Fruit fly (Drosophila melanogaster) whole organism, embryonic: Measurements from ENCODE around the gene tok.

Source experiments
- Asciz ChIP-seq: fragments of 200-800 bp; sonication (Bioruptor generic); optimal IDR thresholded peaks from 2 replicates; lab custom pipeline; 2017; ENCODE audit warnings: missing biosample characterization, mild to moderate bottlenecking, missing genetic modification characterization, missing genetic modification reagents
- Atf-2 ChIP-seq: fragments of 200-800 bp; sonication (Bioruptor generic); optimal IDR thresholded peaks from 2 replicates; lab custom pipeline; 2016; ENCODE audit warnings: missing biosample characterization, missing genetic modification characterization
- Bdp1 ChIP-seq: fragments of 200-800 bp; sonication (Bioruptor generic); optimal IDR thresholded peaks from 3 replicates; lab custom pipeline; 2016; ENCODE audit warnings: missing biosample characterization, missing genetic modification characterization
- Blimp-1 ChIP-seq: fragments of 200-800 bp; sonication (Bioruptor generic); optimal IDR thresholded peaks from 3 replicates; lab custom pipeline; 2018; ENCODE audit warnings: missing biosample characterization, missing genetic modification characterization, mild to moderate bottlenecking, moderate library complexity, missing genetic modification reagents
- CG11093 ChIP-seq: fragments of 200-800 bp; sonication (Bioruptor generic); IDR thresholded peaks from 3 replicates; pipeline ENCODE4 v1.3.6; 2022; ENCODE audit warnings: missing biosample characterization, missing genetic modification characterization
- CG12236 ChIP-seq: fragments of 200-800 bp; sonication (Bioruptor generic); optimal IDR thresholded peaks from 2 replicates; lab custom pipeline; 2016; ENCODE audit warnings: missing biosample characterization, missing genetic modification characterization
- CG13894 ChIP-seq: fragments of 200-800 bp; sonication (Bioruptor generic); optimal IDR thresholded peaks from 3 replicates; lab custom pipeline; 2018; ENCODE audit warnings: missing biosample characterization, mild to moderate bottlenecking, missing genetic modification characterization, moderate library complexity
- CG16779 ChIP-seq: fragments of 200-800 bp; sonication (Bioruptor generic); IDR thresholded peaks from 2 replicates; pipeline ENCODE4 v1.3.6; 2022; ENCODE audit warnings: missing biosample characterization, missing genetic modification characterization
- CG1832 ChIP-seq: fragments of 200-800 bp; sonication (Bioruptor generic); optimal IDR thresholded peaks from 2 replicates; lab custom pipeline; 2017; ENCODE audit warnings: missing biosample characterization, mild to moderate bottlenecking, missing genetic modification characterization, inconsistent platforms
- CG4360 ChIP-seq: fragments of 200-800 bp; sonication (Bioruptor generic); IDR thresholded peaks from 2 replicates; pipeline ENCODE4 v1.3.6; 2022; ENCODE audit warnings: missing biosample characterization, missing genetic modification characterization
- CG4404 ChIP-seq: fragments of 200-800 bp; sonication (Bioruptor generic); IDR thresholded peaks from 2 replicates; pipeline ENCODE4 v1.3.6; 2022; ENCODE audit warnings: missing biosample characterization, missing genetic modification characterization
- CG4424 ChIP-seq: fragments of 200-800 bp; sonication (Bioruptor generic); optimal IDR thresholded peaks from 3 replicates; lab custom pipeline; 2016; ENCODE audit warnings: missing biosample characterization, missing genetic modification characterization
- CG4854 ChIP-seq: fragments of 200-800 bp; sonication (Bioruptor generic); optimal IDR thresholded peaks from 2 replicates; lab custom pipeline; 2016; ENCODE audit warnings: missing biosample characterization, missing genetic modification characterization, inconsistent platforms
- CG6854 ChIP-seq: fragments of 200-800 bp; sonication (Bioruptor generic); optimal IDR thresholded peaks from 3 replicates; lab custom pipeline; 2017; ENCODE audit warnings: missing biosample characterization, mild to moderate bottlenecking, missing genetic modification characterization
- CG7556 ChIP-seq: fragments of 200-800 bp; sonication (Bioruptor generic); optimal IDR thresholded peaks from 2 replicates; lab custom pipeline; 2017; ENCODE audit warnings: missing biosample characterization, mild to moderate bottlenecking, missing genetic modification characterization
- CG7786 ChIP-seq: fragments of 200-800 bp; sonication (Bioruptor generic); optimal IDR thresholded peaks from 2 replicates; lab custom pipeline; 2016; ENCODE audit warnings: missing biosample characterization, missing genetic modification characterization
- CG7839 ChIP-seq: fragments of 200-800 bp; sonication (Bioruptor generic); optimal IDR thresholded peaks from 3 replicates; lab custom pipeline; 2018; ENCODE audit warnings: missing biosample characterization, mild to moderate bottlenecking, missing genetic modification characterization, moderate library complexity
- CG8388 ChIP-seq: fragments of 200-800 bp; sonication (Bioruptor generic); optimal IDR thresholded peaks from 2 replicates; lab custom pipeline; 2019; ENCODE audit warnings: missing biosample characterization, mild to moderate bottlenecking, missing genetic modification characterization, moderate library complexity
- CG9215 ChIP-seq: fragments of 200-800 bp; sonication (Bioruptor generic); IDR thresholded peaks from 2 replicates; pipeline ENCODE4 v1.3.6; 2022; ENCODE audit warnings: missing biosample characterization, missing genetic modification characterization
- CG9727 ChIP-seq: fragments of 200-800 bp; sonication (Bioruptor generic); optimal IDR thresholded peaks from 3 replicates; lab custom pipeline; 2017; ENCODE audit warnings: missing biosample characterization, mild to moderate bottlenecking, missing genetic modification characterization
- CG9876 ChIP-seq: fragments of 200-800 bp; sonication (Bioruptor generic); optimal IDR thresholded peaks from 2 replicates; lab custom pipeline; 2016; ENCODE audit warnings: missing biosample characterization, missing genetic modification characterization
- CG9932 ChIP-seq: fragments of 200-800 bp; sonication (Bioruptor generic); IDR thresholded peaks from 2 replicates; pipeline ENCODE4 v1.3.6; 2022; ENCODE audit warnings: missing biosample characterization, missing genetic modification characterization
- D19A ChIP-seq: fragments of 200-800 bp; optimal IDR thresholded peaks from 3 replicates; lab custom pipeline; 2019; ENCODE audit warnings: missing biosample characterization, mild to moderate bottlenecking, missing genetic modification characterization, moderate library complexity
- Deaf1 ChIP-seq: fragments of 200-800 bp; optimal IDR thresholded peaks from 3 replicates; lab custom pipeline; 2019; ENCODE audit warnings: missing biosample characterization, mild to moderate bottlenecking, missing genetic modification characterization, moderate library complexity
- Dek ChIP-seq: fragments of 200-800 bp; sonication (Bioruptor generic); optimal IDR thresholded peaks from 3 replicates; lab custom pipeline; 2019; ENCODE audit warnings: missing biosample characterization, mild to moderate bottlenecking, missing genetic modification characterization, moderate library complexity
- Ets65A ChIP-seq: fragments of 200-800 bp; sonication (Bioruptor generic); peaks from one replicate; lab custom pipeline; 2016; ENCODE audit warnings: missing biosample characterization, missing genetic modification characterization
- Fer3 ChIP-seq: fragments of 200-800 bp; sonication (Bioruptor generic); optimal IDR thresholded peaks from 2 replicates; lab custom pipeline; 2018; ENCODE audit warnings: missing biosample characterization, mild to moderate bottlenecking, missing genetic modification characterization, moderate library complexity
- Hsf ChIP-seq: fragments of 200-800 bp; sonication (Bioruptor generic); optimal IDR thresholded peaks from 3 replicates; lab custom pipeline; 2016; ENCODE audit warnings: missing biosample characterization, missing genetic modification characterization
- Lim3 ChIP-seq: fragments of 200-800 bp; sonication (Bioruptor generic); IDR thresholded peaks from 2 replicates; pipeline ENCODE4 v1.3.6; 2022; ENCODE audit warnings: missing biosample characterization, missing genetic modification characterization
- Poxn ChIP-seq: fragments of 200-800 bp; sonication (Bioruptor generic); IDR thresholded peaks from 2 replicates; pipeline ENCODE4 v1.3.6; 2022; ENCODE audit warnings: missing biosample characterization, missing genetic modification characterization
- Side ChIP-seq: fragments of 200-800 bp; sonication (Bioruptor generic); optimal IDR thresholded peaks from 2 replicates; lab custom pipeline; 2016; ENCODE audit warnings: missing biosample characterization, missing genetic modification characterization
- Sin3A ChIP-seq: fragments of >200 bp; optimal IDR thresholded peaks from 2 replicates; lab custom pipeline; 2018
- Six4 ChIP-seq: fragments of 200-800 bp; sonication (Bioruptor generic); optimal IDR thresholded peaks from 2 replicates; lab custom pipeline; 2016; ENCODE audit warnings: missing biosample characterization, missing genetic modification characterization
- Sry-β ChIP-seq: fragments of 200-800 bp; sonication (Bioruptor generic); optimal IDR thresholded peaks from 2 replicates; lab custom pipeline; 2018; ENCODE audit warnings: missing biosample characterization, mild to moderate bottlenecking, missing genetic modification characterization, moderate library complexity
- YL-1 ChIP-seq: fragments of 200-800 bp; sonication (Bioruptor generic); optimal IDR thresholded peaks from 3 replicates; lab custom pipeline; 2017; ENCODE audit warnings: missing biosample characterization, mild to moderate bottlenecking, missing genetic modification characterization
- abd-A ChIP-seq: fragments of 200-800 bp; sonication (Bioruptor generic); optimal IDR thresholded peaks from 3 replicates; lab custom pipeline; 2019; ENCODE audit warnings: missing biosample characterization, mild to moderate bottlenecking, missing genetic modification characterization, moderate library complexity
- ac ChIP-seq: fragments of 200-800 bp; sonication (Bioruptor generic); optimal IDR thresholded peaks from 3 replicates; lab custom pipeline; 2017; ENCODE audit warnings: missing biosample characterization, mild to moderate bottlenecking, missing genetic modification characterization
- ap ChIP-seq: fragments of 200-800 bp; sonication (Bioruptor generic); IDR thresholded peaks from 2 replicates; pipeline ENCODE4 v1.3.6; 2022; ENCODE audit warnings: missing biosample characterization, missing genetic modification characterization
- da ChIP-seq: fragments of 200-800 bp; sonication (Bioruptor generic); optimal IDR thresholded peaks from 2 replicates; lab custom pipeline; 2016; ENCODE audit warnings: missing biosample characterization, missing genetic modification characterization
- gcm ChIP-seq: fragments of 200-800 bp; sonication (Bioruptor generic); optimal IDR thresholded peaks from 2 replicates; lab custom pipeline; 2019; ENCODE audit warnings: missing biosample characterization, mild to moderate bottlenecking, missing genetic modification characterization, moderate library complexity
- kni ChIP-seq: fragments of 200-800 bp; sonication (Bioruptor generic); optimal IDR thresholded peaks from 3 replicates; lab custom pipeline; 2017; ENCODE audit warnings: mild to moderate bottlenecking, missing biosample characterization, missing genetic modification reagents, missing genetic modification characterization
- nmo ChIP-seq: fragments of 200-800 bp; sonication (Bioruptor generic); optimal IDR thresholded peaks from 2 replicates; lab custom pipeline; 2018; ENCODE audit warnings: missing biosample characterization, mild to moderate bottlenecking, missing genetic modification characterization, moderate library complexity
- oc ChIP-seq: fragments of 200-800 bp; sonication (Bioruptor generic); optimal IDR thresholded peaks from 2 replicates; lab custom pipeline; 2018; ENCODE audit warnings: missing biosample characterization, mild to moderate bottlenecking, missing genetic modification characterization, moderate library complexity
- pb ChIP-seq: fragments of 200-800 bp; sonication (Bioruptor generic); optimal IDR thresholded peaks from 3 replicates; lab custom pipeline; 2016; ENCODE audit warnings: missing biosample characterization, missing genetic modification characterization
- sisA ChIP-seq: fragments of 200-800 bp; sonication (Bioruptor generic); IDR thresholded peaks from 2 replicates; pipeline ENCODE4 v1.3.6; 2022; ENCODE audit warnings: missing biosample characterization, missing genetic modification characterization
- sqz ChIP-seq: fragments of 200-800 bp; sonication (Bioruptor generic); optimal IDR thresholded peaks from 3 replicates; lab custom pipeline; 2018; ENCODE audit warnings: missing biosample characterization, mild to moderate bottlenecking, missing genetic modification characterization

The tok gene

dm6 chr3R:24771273-24772231 is 52.1 kb downstream of the tok start, which contains the start of gene CG42331 (continued):
- TF ChIP-seq YL-1 (GFP tag; lab: Kevin White, UChicago), result no peak
- TF ChIP-seq Fer3 (tag; lab: Kevin White, UChicago), result peak; percentile 60
- peak; percentile 51 for TF ChIP-seq sisA (GFP tag; lab: Robert Waterston, UW)
- peak; percentile 53 for TF ChIP-seq Atf-2 (GFP tag; lab: Kevin White, UChicago)
- TF ChIP-seq Bdp1 (GFP tag; lab: Kevin White, UChicago), result no peak
- TF ChIP-seq CG12236 (GFP tag; lab: Kevin White, UChicago), result no peak
- TF ChIP-seq CG4854 (GFP tag; lab: Kevin White, UChicago), result no peak
- TF ChIP-seq Lim3 (GFP tag; lab: Robert Waterston, UW), result no peak

- TF ChIP-seq CG7786 (no peak), Ets65A (GFP tag; lab: Kevin White, UChicago) (peak; percentile 62), nmo (no peak), ap (GFP tag; lab: Robert Waterston, UW) (no peak), CG9727 (GFP tag; lab: Kevin White, UChicago) (no peak), Sry-β (GFP tag; lab: Kevin White, UChicago) (no peak), kni (GFP tag; lab: Kevin White, UChicago) (peak; percentile 39), CG16779 (GFP tag; lab: Robert Waterston, UW) (no peak), Blimp-1 (GFP tag; lab: Kevin White, UChicago) (peak; percentile 84), gcm (no peak), CG9215 (GFP tag; lab: Robert Waterston, UW) (no peak)
Observed at dm6 chr3R:24773016-24773415, 53.5 kb downstream of the tok start.

- TF ChIP-seq abd-A (tag; lab: Kevin White, UChicago) (peak; percentile 2), Dek (tag; lab: Kevin White, UChicago) (no peak), CG4360 (GFP tag; lab: Robert Waterston, UW) (no peak), CG4404 (GFP tag; lab: Robert Waterston, UW) (no peak), CG11093 (GFP tag; lab: Robert Waterston, UW) (no peak), CG1832 (GFP tag; lab: Kevin White, UChicago) (no peak), sqz (GFP tag; lab: Kevin White, UChicago) (peak; percentile 58), da (GFP tag; lab: Kevin White, UChicago) (no peak)
Observed at dm6 chr3R:24773422-24773821, 53.9 kb downstream of the tok start.

dm6 chr3R:24777101-24777500 is 57.6 kb downstream of the tok start:
- TF ChIP-seq Hsf (GFP tag; lab: Kevin White, UChicago) (no peak), CG8388 (GFP tag; lab: Kevin White, UChicago) (no peak), pb (GFP tag; lab: Kevin White, UChicago) (no peak), Side (GFP tag; lab: Kevin White, UChicago) (no peak), D19A (no peak), CG9932 (GFP tag; lab: Robert Waterston, UW) (no peak), Deaf1 (no peak), oc (peak; percentile 51), CG13894 (no peak), CG7556 (GFP tag; lab: Kevin White, UChicago) (no peak), ac (no peak), Sin3A (no peak), Six4 (GFP tag; lab: Kevin White, UChicago) (no peak), Asciz (GFP tag; lab: Kevin White, UChicago) (peak; percentile 9), Poxn (GFP tag; lab: Robert Waterston, UW) (no peak), CG6854 (GFP tag; lab: Kevin White, UChicago) (no peak), CG7839 (tag; lab: Kevin White, UChicago) (no peak), CG4424 (GFP tag; lab: Kevin White, UChicago) (no peak), CG9876 (no peak)
